Fruit fly (Drosophila melanogaster): Measurements from ENCODE around the gene CG7872.

CG7872 gene

dm6 chrX:15626279-15626678 is 48.3 kb downstream of the CG7872 start (continued):
- TF ChIP-seq CG14050 (GFP tag; IDR thresholded peaks at IDR 0.05) (no peak), CG2889 (GFP tag; IDR thresholded peaks at IDR 0.05) (no peak), Poxn (GFP tag; IDR thresholded peaks at IDR 0.05) (no peak), Taf1 (GFP tag; IDR thresholded peaks at IDR 0.05) (no peak), CG43689 (GFP tag; IDR thresholded peaks at IDR 0.05) (no peak), CG1792 (GFP tag; optimal IDR thresholded peaks at IDR 0.05) (no peak), CG8765 (GFP tag; IDR thresholded peaks at IDR 0.05) (no peak), CG3838 (GFP tag; optimal IDR thresholded peaks at IDR 0.05) (no peak), Dip3 (GFP tag; optimal IDR thresholded peaks at IDR 0.05) (no peak), CG4854 (GFP tag; optimal IDR thresholded peaks at IDR 0.05) (no peak), CG9727 (GFP tag; optimal IDR thresholded peaks at IDR 0.05) (no peak), jing (GFP tag; optimal IDR thresholded peaks at IDR 0.05) (no peak), CG13624 (GFP tag; optimal IDR thresholded peaks at IDR 0.05) (no peak), CG33213 (GFP tag; optimal IDR thresholded peaks at IDR 0.05) (no peak), trh (GFP tag; optimal IDR thresholded peaks at IDR 0.05) (no peak), NfI (GFP tag; optimal IDR thresholded peaks at IDR 0.05) (no peak), Med (GFP tag) (peak; percentile 90), CG14441 (GFP tag; IDR thresholded peaks at IDR 0.05) (no peak), CG6854 (GFP tag; optimal IDR thresholded peaks at IDR 0.05) (no peak), CG17328 (GFP tag; IDR thresholded peaks at IDR 0.05) (peak; percentile 40; the same call in 1 of the 2 replicates), gt (GFP tag; IDR thresholded peaks at IDR 0.05) (no peak), tll (GFP tag; optimal IDR thresholded peaks at IDR 0.05) (no peak), Drgx (GFP tag; IDR thresholded peaks at IDR 0.05) (0 out of 2 replicates have a peak, but pooled peaks have one; percentile 14), NK7.1 (GFP tag; optimal IDR thresholded peaks at IDR 0.05) (no peak), Side (GFP tag; optimal IDR thresholded peaks at IDR 0.05) (no peak), crp (GFP tag; optimal IDR thresholded peaks at IDR 0.05) (no peak), mam (GFP tag; optimal IDR thresholded peaks at IDR 0.05) (no peak), TFAM (GFP tag; optimal IDR thresholded peaks at IDR 0.05) (no peak), fd96Cb (tag; optimal IDR thresholded peaks at IDR 0.05) (no peak), CG12071 (GFP tag; optimal IDR thresholded peaks at IDR 0.05) (no peak), crc (GFP tag; optimal IDR thresholded peaks at IDR 0.05) (no peak), CG8944 (GFP tag; optimal IDR thresholded peaks at IDR 0.05) (no peak), otp (GFP tag; IDR thresholded peaks at IDR 0.05) (no peak; the same call in 2 of the 3 replicates), CG9797 (GFP tag; optimal IDR thresholded peaks at IDR 0.05) (no peak), CG6254 (GFP tag; optimal IDR thresholded peaks at IDR 0.05) (no peak), sc (optimal IDR thresholded peaks at IDR 0.05) (no peak), sc (GFP tag; optimal IDR thresholded peaks at IDR 0.05) (no peak), Sry-δ (GFP tag; optimal IDR thresholded peaks at IDR 0.05) (no peak), CG10147 (GFP tag; optimal IDR thresholded peaks at IDR 0.05) (no peak), nmo (GFP tag; optimal IDR thresholded peaks at IDR 0.05) (no peak), Rfx (GFP tag; IDR thresholded peaks at IDR 0.05) (peak; percentile 20; the same call in 1 of the 2 replicates), CG13424 (tag; optimal IDR thresholded peaks at IDR 0.05) (peak; percentile 22), lmd (GFP tag; IDR thresholded peaks at IDR 0.05) (no peak), CG10274 (GFP tag; optimal IDR thresholded peaks at IDR 0.05) (no peak), bab2 (GFP tag; optimal IDR thresholded peaks at IDR 0.05) (no peak), oc (tag; optimal IDR thresholded peaks at IDR 0.05) (peak; percentile 55), CG9437 (GFP tag; optimal IDR thresholded peaks at IDR 0.05) (no peak), pum (GFP tag; optimal IDR thresholded peaks at IDR 0.05) (no peak), pfk (GFP tag; optimal IDR thresholded peaks at IDR 0.05) (no peak), Rx (GFP tag; IDR thresholded peaks at IDR 0.05) (no peak), Nf-YA (GFP tag; IDR thresholded peaks at IDR 0.05) (no peak), CG18011 (GFP tag; optimal IDR thresholded peaks at IDR 0.05) (no peak)

Data from whole organism, embryonic.